Worm (Caenorhabditis elegans): ENCODE results near the gene srg-45.

The srg-45 gene

DNA sequence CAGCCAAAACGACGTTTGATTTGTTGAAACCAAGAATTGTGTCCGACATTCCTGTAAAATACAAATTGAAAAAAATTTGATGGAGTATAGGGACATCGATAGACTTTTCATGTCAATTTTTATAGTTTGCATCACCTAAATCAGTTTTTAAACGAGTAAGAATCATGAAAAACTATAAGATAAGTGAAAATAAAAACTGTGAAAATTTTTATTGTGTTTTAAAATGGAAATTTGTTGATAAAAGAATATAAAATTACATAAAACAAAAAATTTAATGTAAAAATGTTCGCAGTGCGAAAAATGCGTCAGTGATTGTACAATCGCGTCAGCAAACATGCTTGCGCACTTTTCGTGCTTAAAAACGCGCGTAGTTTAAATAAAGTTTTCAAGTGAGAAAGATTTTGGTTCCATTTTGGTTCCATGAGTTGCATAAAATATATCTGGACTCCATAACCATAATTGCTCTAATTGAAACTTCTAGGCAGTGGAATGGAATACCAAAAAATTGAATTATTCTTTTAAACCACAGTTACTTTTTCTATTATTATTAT is 36.2 kb downstream of the srg-45 start, which contains the start of gene tomm-20 (continued):
- TF ChIP-seq pqm-1 (tag; optimal IDR thresholded peaks at IDR 0.05) = peak; percentile 70
- TF ChIP-seq aly-2 (tag; optimal IDR thresholded peaks at IDR 0.05) = peak; percentile 57
- TF ChIP-seq ZK546.5 (tag; optimal IDR thresholded peaks at IDR 0.05) = peak; percentile 32
- TF ChIP-seq pha-4 (tag; optimal IDR thresholded peaks at IDR 0.05) = peak; percentile 95
- TF ChIP-seq snpc-4 (tag; optimal IDR thresholded peaks at IDR 0.05) = peak; percentile 86
- peak; percentile 66 for TF ChIP-seq fkh-10 (GFP tag; optimal IDR thresholded peaks at IDR 0.05)
- peak; percentile 36 for TF ChIP-seq egl-27 (tag; optimal IDR thresholded peaks at IDR 0.05)
- peak; percentile 87 for TF ChIP-seq R02D3.7 (tag; optimal IDR thresholded peaks at IDR 0.05)
- TF ChIP-seq hmg-11 (tag; optimal IDR thresholded peaks at IDR 0.05) = peak; percentile 70
- TF ChIP-seq egl-5 (tag; optimal IDR thresholded peaks at IDR 0.05) = peak; percentile 83

DNA sequence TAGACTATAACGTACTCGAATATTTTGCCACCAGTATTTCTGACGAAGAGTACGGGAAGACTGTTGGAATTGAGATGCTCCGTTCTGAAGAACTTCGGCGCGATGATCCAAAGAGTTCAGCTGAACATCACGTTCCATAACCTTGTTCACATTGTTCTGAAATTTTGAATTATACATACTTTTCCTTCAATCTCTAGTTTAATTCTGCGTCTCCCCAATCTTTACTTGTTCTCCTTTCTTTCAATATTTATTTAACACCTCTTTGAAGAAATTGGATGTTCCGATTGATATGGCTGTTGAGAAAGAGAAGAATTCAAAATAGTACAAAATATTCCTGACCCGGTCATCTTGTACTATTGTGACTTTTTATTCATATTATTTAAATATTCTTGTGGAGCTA is 37.6 kb downstream of the srg-45 start, which contains the start of gene F23H12.3:
Gene F23H12.3, plus strand, starts transcription at position 301 of the 400 bp plus-strand sequence.
- peak; percentile 32 for TF ChIP-seq pha-4 (tag; optimal IDR thresholded peaks at IDR 0.05)
- TF ChIP-seq fos-1 (tag; optimal IDR thresholded peaks at IDR 0.05) = no peak
- TF ChIP-seq daf-12 (tag; optimal IDR thresholded peaks at IDR 0.05) = no peak
- no peak for TF ChIP-seq nhr-67 (tag; optimal IDR thresholded peaks at IDR 0.05)
- TF ChIP-seq ceh-16 (tag; optimal IDR thresholded peaks at IDR 0.05) = no peak
- no peak for TF ChIP-seq skn-1 (tag; optimal IDR thresholded peaks at IDR 0.05)
- TF ChIP-seq aly-2 (tag; optimal IDR thresholded peaks at IDR 0.05) = no peak

DNA sequence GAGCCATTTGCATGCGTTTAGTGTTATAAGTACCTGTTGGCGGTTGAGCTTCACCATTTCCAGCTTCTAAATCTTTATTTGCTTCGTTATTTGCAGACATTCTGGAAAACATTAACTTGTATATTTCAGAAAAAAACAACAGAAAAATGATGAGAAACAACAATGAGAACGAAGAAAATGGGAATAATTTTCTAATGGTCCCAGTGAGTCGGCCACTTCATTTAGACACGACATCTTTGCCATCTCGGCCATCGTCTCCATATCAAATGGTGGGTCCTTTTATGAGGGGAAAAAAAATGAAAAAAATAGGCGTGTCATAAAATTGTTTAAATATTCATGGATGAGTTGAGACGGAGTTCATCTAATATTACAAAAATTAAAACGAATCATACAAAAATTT is 38.5 kb downstream of the srg-45 start, which contains the start of gene snb-2:
Gene snb-2, minus strand, starts transcription at position 101 of the 400 bp plus-strand sequence.
- TF ChIP-seq ZK546.5 (tag; optimal IDR thresholded peaks at IDR 0.05) (no peak), lin-39 (tag; optimal IDR thresholded peaks at IDR 0.05) (no peak), hmg-11 (tag; optimal IDR thresholded peaks at IDR 0.05) (no peak), eor-1 (tag; optimal IDR thresholded peaks at IDR 0.05) (no peak), ceh-28 (tag; optimal IDR thresholded peaks at IDR 0.05) (no peak)

DNA sequence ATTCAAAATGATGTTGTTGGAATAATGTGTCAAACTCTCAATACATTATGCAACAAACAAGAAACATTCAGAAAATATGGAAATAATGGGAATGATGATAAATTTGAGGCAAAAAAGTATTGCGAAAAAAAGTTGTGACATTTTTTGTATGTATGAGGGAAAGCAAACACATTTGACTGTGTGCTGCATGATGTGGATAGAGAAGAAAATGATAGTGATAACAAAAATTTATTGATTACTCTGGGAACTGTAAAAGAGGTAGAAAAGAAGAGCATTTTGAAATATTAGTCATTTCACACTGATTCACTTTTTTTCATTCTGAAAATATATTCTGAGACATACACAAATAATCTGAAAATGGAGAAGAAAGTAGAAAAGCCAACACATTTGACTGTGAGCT is 40.6 kb downstream of the srg-45 start:
- TF ChIP-seq unc-62 (GFP tag; optimal IDR thresholded peaks at IDR 0.05) (no peak), elt-2 (tag; optimal IDR thresholded peaks at IDR 0.05) (peak; percentile 49), pha-4 (tag; optimal IDR thresholded peaks at IDR 0.05) (peak; percentile 13), ceh-28 (tag; optimal IDR thresholded peaks at IDR 0.05) (peak; percentile 5)

DNA sequence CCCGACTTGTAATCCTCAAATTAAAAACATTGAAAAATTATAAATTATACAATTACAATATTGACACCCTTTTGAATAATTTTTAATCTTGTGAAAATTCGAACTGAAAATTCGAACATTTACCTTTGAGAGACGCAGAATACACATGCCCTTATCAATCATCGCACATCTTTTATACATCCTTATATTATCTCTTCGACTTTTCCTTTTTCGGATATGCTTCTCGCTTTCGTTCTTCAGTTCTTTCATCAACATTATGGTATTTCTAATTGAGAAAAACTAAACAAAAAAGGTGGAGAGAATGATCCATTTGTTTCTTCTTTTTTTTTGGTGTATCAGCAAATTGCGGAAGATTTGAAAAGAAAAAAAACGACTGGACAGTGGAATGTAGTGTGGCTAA is 42.1 kb downstream of the srg-45 start:
- peak; percentile 19 for TF ChIP-seq nhr-23 (tag; optimal IDR thresholded peaks at IDR 0.05)
- no peak for TF ChIP-seq ceh-28 (tag; optimal IDR thresholded peaks at IDR 0.05)

DNA sequence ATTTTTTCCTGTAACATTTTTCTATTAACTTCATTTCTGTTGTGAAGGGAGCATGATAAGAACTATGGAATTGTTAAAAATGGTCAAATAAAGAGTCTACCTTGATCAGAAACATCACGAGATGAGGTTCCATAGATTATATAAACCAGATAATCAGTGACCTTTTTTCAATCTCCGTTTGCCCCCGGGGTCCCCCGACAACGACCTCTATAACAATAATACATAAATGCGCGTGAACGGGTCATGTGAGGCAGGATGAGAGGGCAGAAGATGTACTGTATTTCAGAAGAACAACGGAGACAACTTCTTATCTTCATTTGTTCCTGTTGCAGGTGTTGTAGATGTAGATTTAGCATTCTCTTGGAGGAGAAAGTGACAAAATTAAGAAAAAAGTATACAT is 44.6 kb downstream of the srg-45 start:
- TF ChIP-seq ceh-82 (tag; optimal IDR thresholded peaks at IDR 0.05) (no peak), ztf-4 (tag; optimal IDR thresholded peaks at IDR 0.05) (no peak), nhr-76 (tag; optimal IDR thresholded peaks at IDR 0.05) (no peak), pha-4 (tag; optimal IDR thresholded peaks at IDR 0.05) (no peak), egl-5 (tag; optimal IDR thresholded peaks at IDR 0.05) (no peak), nhr-237 (tag; optimal IDR thresholded peaks at IDR 0.05) (no peak), lin-15B (tag; optimal IDR thresholded peaks at IDR 0.05) (no peak), sea-2 (GFP tag; optimal IDR thresholded peaks at IDR 0.05) (no peak), zag-1 (tag; optimal IDR thresholded peaks at IDR 0.05) (no peak), elt-1 (tag; optimal IDR thresholded peaks at IDR 0.05) (peak; percentile 78), nhr-25 (tag; optimal IDR thresholded peaks at IDR 0.05) (peak; percentile 27)

DNA sequence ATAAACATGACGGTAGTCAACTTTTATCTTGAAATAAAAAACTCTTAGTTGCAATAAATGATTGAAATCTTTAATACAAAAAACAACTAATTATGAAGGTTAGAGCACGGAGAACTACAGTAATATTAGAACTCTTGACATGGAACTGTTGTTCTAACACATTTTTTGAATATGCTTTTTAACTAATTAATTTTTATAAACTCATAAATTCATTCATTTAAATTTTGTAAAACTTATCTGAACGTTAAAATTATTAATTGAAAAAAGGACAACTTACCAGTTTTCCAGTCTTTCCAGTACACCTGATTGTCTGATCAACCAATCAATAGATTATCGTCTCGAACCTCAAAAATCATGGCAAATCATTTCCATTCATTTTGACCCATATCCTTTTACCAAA is 45.2 kb downstream of the srg-45 start, which contains the start of gene sqt-3:
Gene sqt-3, plus strand, starts transcription at position 301 of the 400 bp plus-strand sequence.
- TF ChIP-seq mdl-1 (tag; optimal IDR thresholded peaks at IDR 0.05) (no peak), sea-2 (GFP tag; optimal IDR thresholded peaks at IDR 0.05) (no peak), lin-15B (tag; optimal IDR thresholded peaks at IDR 0.05) (no peak), nhr-237 (tag; optimal IDR thresholded peaks at IDR 0.05) (no peak), pqm-1 (tag; optimal IDR thresholded peaks at IDR 0.05) (no peak), ceh-9 (tag; optimal IDR thresholded peaks at IDR 0.05) (no peak), ztf-4 (tag; optimal IDR thresholded peaks at IDR 0.05) (no peak), nhr-11 (tag; optimal IDR thresholded peaks at IDR 0.05) (no peak), fkh-2 (tag; optimal IDR thresholded peaks at IDR 0.05) (no peak), snpc-4 (tag; optimal IDR thresholded peaks at IDR 0.05) (no peak), nhr-23 (tag; optimal IDR thresholded peaks at IDR 0.05) (no peak), nhr-77 (tag; optimal IDR thresholded peaks at IDR 0.05) (no peak), nhr-12 (tag; optimal IDR thresholded peaks at IDR 0.05) (no peak), ztf-11 (tag; optimal IDR thresholded peaks at IDR 0.05) (no peak), jun-1 (tag; optimal IDR thresholded peaks at IDR 0.05) (no peak), nhr-28 (tag; optimal IDR thresholded peaks at IDR 0.05) (no peak), egl-5 (tag; optimal IDR thresholded peaks at IDR 0.05) (no peak)

All from whole organism, L3 larva.